Fruit fly (Drosophila melanogaster) S2 (cell line): Measurements from ENCODE around the gene CG31404.

Experiments used
- CG8478 ChIP-seq: fragments of >200 bp; optimal IDR thresholded peaks from 2 replicates; lab custom pipeline; 2018
- CTCF ChIP-seq, 2 experiments: fragments of >200 bp; optimal IDR thresholded peaks; 2 replicates each; lab custom pipeline; 2018

- TF ChIP-seq CG8478 (lab: Kevin White, UChicago) (no peak), CTCF (optimal IDR thresholded peaks at IDR 0.05; lab: Kevin White, UChicago) (no peak)
These were observed 36.6 kb upstream of the CG31404 start, which contains the start of gene CG31221 for dm6 chr3R:19412434-19412833.
